Worm (Caenorhabditis elegans) whole organism, L2 larva: ENCODE measurements around the gene srab-6.

Experiments used
- R02D3.7 ChIP-seq: fragments of 150-350 bp; optimal IDR thresholded peaks from 2 replicates; lab custom pipeline; 2014; ENCODE audit warnings: missing biosample characterization, missing genetic modification characterization
- elt-3 ChIP-seq: sonication (generic microtip); optimal IDR thresholded peaks from 2 replicates; lab custom pipeline; 2017; ENCODE audit warnings: missing biosample characterization, missing genetic modification characterization
- mbf-1 ChIP-seq: sonication (generic microtip); optimal IDR thresholded peaks from 2 replicates; lab custom pipeline; 2017; ENCODE audit warnings: missing biosample characterization, missing genetic modification characterization
- mdl-1 ChIP-seq, 2 experiments: fragments of 150-350 bp in 1 of 2; sonication (generic microtip) in 1 of 2; optimal IDR thresholded peaks; 2 replicates each; lab custom pipeline; 2017; ENCODE audit warnings: missing biosample characterization in 2 of 2, missing genetic modification characterization in 2 of 2
- sma-9 ChIP-seq, 2 experiments: fragments of 150-350 bp in 1 of 2; sonication (generic microtip) in 1 of 2; optimal IDR thresholded peaks; 2 replicates each; lab custom pipeline; 2014 to 2016; ENCODE audit warnings: missing genetic modification characterization in 2 of 2, mild to moderate bottlenecking in 1 of 2, missing biosample characterization in 1 of 2, missing compliant biosample characterization in 1 of 2, missing genetic modification reagents in 1 of 2, moderate library complexity in 1 of 2
- unc-39 ChIP-seq: fragments of 150-350 bp; optimal IDR thresholded peaks from 2 replicates; lab custom pipeline; 2014; ENCODE audit warnings: missing biosample characterization, missing genetic modification characterization
- zag-1 ChIP-seq: fragments of 150-350 bp; optimal IDR thresholded peaks from 2 replicates; lab custom pipeline; 2014; ENCODE audit warnings: missing biosample characterization, missing genetic modification characterization
- ztf-1 ChIP-seq: fragments of 200-800 bp; sonication (Bioruptor generic); conservative IDR thresholded peaks from 2 replicates; pipeline ENCODE4 v1.3.6; 2022; ENCODE audit warnings: missing genetic modification characterization, missing compliant biosample characterization
- ztf-11 ChIP-seq: sonication (generic microtip); optimal IDR thresholded peaks from 2 replicates; lab custom pipeline; 2017; ENCODE audit warnings: missing biosample characterization, missing genetic modification characterization

- TF ChIP-seq unc-39 (tag; lab: Kevin White, UChicago), result no peak
- TF ChIP-seq ztf-11 (tag; lab: Kevin White, UChicago), result no peak
- no peak for TF ChIP-seq sma-9 (GFP tag; optimal IDR thresholded peaks at IDR 0.05; lab: Kevin White, UChicago)
- TF ChIP-seq sma-9 (tag; optimal IDR thresholded peaks at IDR 0.05; lab: Kevin White, UChicago), result no peak
- no peak for TF ChIP-seq ztf-1
- no peak for TF ChIP-seq R02D3.7 (tag; lab: Kevin White, UChicago)
- TF ChIP-seq mdl-1 (tag; optimal IDR thresholded peaks at IDR 0.05; lab: Kevin White, UChicago), result no peak
- TF ChIP-seq mbf-1, result no peak
- no peak for TF ChIP-seq elt-3 (tag; lab: Kevin White, UChicago)
- TF ChIP-seq zag-1 (tag; lab: Kevin White, UChicago), result no peak
These were observed 24.4 kb upstream of the srab-6 start, which contains the start of gene srab-8 for ce11 chrV:3176161-3176560.
